Fruit fly (Drosophila melanogaster) whole organism, embryonic: ENCODE measurements around the gene CG4393.
A peak's percentile ranks its signal among the peaks of the same experiment; 100 is the strongest.

Source experiments
- Ada2b ChIP-seq: fragments of 200-800 bp; sonication (Bioruptor generic); IDR thresholded peaks from 2 replicates; pipeline ENCODE4 v1.3.6; 2022; ENCODE audit warnings: missing biosample characterization, missing genetic modification characterization
- Aef1 ChIP-seq: fragments of 200-800 bp; sonication (Bioruptor generic); IDR thresholded peaks from 3 replicates; pipeline ENCODE4 v1.3.6; 2022; ENCODE audit warnings: missing biosample characterization, missing genetic modification characterization
- Bgb ChIP-seq: fragments of 200-800 bp; sonication (Bioruptor generic); IDR thresholded peaks from 2 replicates; pipeline ENCODE4 v1.3.6; 2022; ENCODE audit warnings: missing biosample characterization, missing genetic modification characterization; ENCODE audit not compliant: partially characterized antibody
- CG10209 ChIP-seq: fragments of 200-800 bp; sonication (Bioruptor generic); optimal IDR thresholded peaks from 3 replicates; lab custom pipeline; 2017; ENCODE audit warnings: missing biosample characterization, mild to moderate bottlenecking, missing genetic modification characterization, missing genetic modification reagents
- CG10321 ChIP-seq: fragments of 200-800 bp; sonication (Bioruptor generic); IDR thresholded peaks from 2 replicates; pipeline ENCODE4 v1.3.6; 2022; ENCODE audit warnings: missing biosample characterization, missing genetic modification characterization
- CG13123 ChIP-seq: fragments of 200-800 bp; sonication (Bioruptor generic); optimal IDR thresholded peaks from 2 replicates; lab custom pipeline; 2016; ENCODE audit warnings: missing biosample characterization, missing genetic modification characterization
- CG13424 ChIP-seq: fragments of 200-800 bp; sonication (Bioruptor generic); optimal IDR thresholded peaks from 2 replicates; lab custom pipeline; 2019; ENCODE audit warnings: missing biosample characterization, mild to moderate bottlenecking, missing genetic modification characterization, moderate library complexity
- CG15601 ChIP-seq: fragments of 200-800 bp; sonication (Bioruptor generic); optimal IDR thresholded peaks from 3 replicates; lab custom pipeline; 2019; ENCODE audit warnings: missing biosample characterization, mild to moderate bottlenecking, missing genetic modification characterization, moderate library complexity
- CG1603 ChIP-seq: fragments of 200-800 bp; sonication (Bioruptor generic); optimal IDR thresholded peaks from 2 replicates; lab custom pipeline; 2019; ENCODE audit warnings: missing biosample characterization, mild to moderate bottlenecking, missing genetic modification characterization, moderate library complexity
- CG18764 ChIP-seq: fragments of 200-800 bp; sonication (Bioruptor generic); optimal IDR thresholded peaks from 3 replicates; lab custom pipeline; 2016; ENCODE audit warnings: missing biosample characterization, missing genetic modification characterization
- CG33557 ChIP-seq: fragments of 200-800 bp; sonication (Bioruptor generic); optimal IDR thresholded peaks from 2 replicates; lab custom pipeline; 2019; ENCODE audit warnings: missing biosample characterization, mild to moderate bottlenecking, missing genetic modification characterization, moderate library complexity
- CG7786 ChIP-seq: fragments of 200-800 bp; sonication (Bioruptor generic); optimal IDR thresholded peaks from 2 replicates; lab custom pipeline; 2016; ENCODE audit warnings: missing biosample characterization, missing genetic modification characterization
- CG7839 ChIP-seq: fragments of 200-800 bp; sonication (Bioruptor generic); optimal IDR thresholded peaks from 3 replicates; lab custom pipeline; 2018; ENCODE audit warnings: missing biosample characterization, mild to moderate bottlenecking, missing genetic modification characterization, moderate library complexity
- CG7987 ChIP-seq: fragments of 200-800 bp; sonication (Bioruptor generic); optimal IDR thresholded peaks from 2 replicates; lab custom pipeline; 2018; ENCODE audit warnings: missing biosample characterization, mild to moderate bottlenecking, missing genetic modification characterization, moderate library complexity
- CG8281 ChIP-seq: fragments of 200-800 bp; sonication (Bioruptor generic); optimal IDR thresholded peaks from 2 replicates; lab custom pipeline; 2018; ENCODE audit warnings: missing biosample characterization, mild to moderate bottlenecking, missing genetic modification characterization, moderate library complexity
- CG8290 ChIP-seq, 3 experiments: fragments of 200-800 bp; sonication (Bioruptor generic); optimal IDR thresholded peaks; 2 replicates each; lab custom pipeline; 2016 to 2019; ENCODE audit warnings: missing biosample characterization in 3 of 3, missing genetic modification characterization in 3 of 3, mild to moderate bottlenecking in 2 of 3, moderate library complexity in 1 of 3
- CG8478 ChIP-seq: fragments of >200 bp; optimal IDR thresholded peaks from 2 replicates; lab custom pipeline; 2018
- D19A ChIP-seq: fragments of 200-800 bp; optimal IDR thresholded peaks from 3 replicates; lab custom pipeline; 2019; ENCODE audit warnings: missing biosample characterization, mild to moderate bottlenecking, missing genetic modification characterization, moderate library complexity
- Dip3 ChIP-seq: fragments of 200-800 bp; sonication (Bioruptor generic); optimal IDR thresholded peaks from 3 replicates; lab custom pipeline; 2016; ENCODE audit warnings: missing biosample characterization, missing genetic modification characterization
- E2f2 ChIP-seq: fragments of 200-800 bp; sonication (Bioruptor generic); IDR thresholded peaks from 2 replicates; pipeline ENCODE4 v1.3.6; 2022; ENCODE audit warnings: missing biosample characterization, missing genetic modification characterization
- Fer3 ChIP-seq: fragments of 200-800 bp; sonication (Bioruptor generic); optimal IDR thresholded peaks from 2 replicates; lab custom pipeline; 2018; ENCODE audit warnings: missing biosample characterization, mild to moderate bottlenecking, missing genetic modification characterization, moderate library complexity
- H2.0 ChIP-seq: fragments of 200-800 bp; sonication (Bioruptor generic); IDR thresholded peaks from 2 replicates; pipeline ENCODE4 v1.3.6; 2022; ENCODE audit warnings: missing biosample characterization, missing genetic modification characterization
- Hey ChIP-seq: fragments of 200-800 bp; sonication (Bioruptor generic); optimal IDR thresholded peaks from 3 replicates; lab custom pipeline; 2018; ENCODE audit warnings: missing biosample characterization, mild to moderate bottlenecking, missing genetic modification characterization
- Kr ChIP-seq: fragments of 200-800 bp; sonication (Bioruptor generic); optimal IDR thresholded peaks from 2 replicates; lab custom pipeline; 2017; ENCODE audit warnings: missing biosample characterization, mild to moderate bottlenecking, missing genetic modification characterization
- Lhr ChIP-seq: fragments of 200-800 bp; sonication (Bioruptor generic); optimal IDR thresholded peaks from 3 replicates; lab custom pipeline; 2017; ENCODE audit warnings: mild to moderate bottlenecking, missing biosample characterization, missing genetic modification reagents, missing genetic modification characterization
- Myb ChIP-seq: fragments of 200-800 bp; sonication (Bioruptor generic); optimal IDR thresholded peaks from 2 replicates; lab custom pipeline; 2016; ENCODE audit warnings: missing biosample characterization, missing genetic modification characterization
- Pdp1 ChIP-seq, 2 experiments: fragments of 200-800 bp; sonication (Bioruptor generic); optimal IDR thresholded peaks; 3 replicates each; lab custom pipeline; 2016; ENCODE audit warnings: missing biosample characterization in 2 of 2, missing genetic modification characterization in 2 of 2, mild to moderate bottlenecking in 1 of 2, moderate library complexity in 1 of 2
- ara ChIP-seq: fragments of 200-800 bp; sonication (Bioruptor generic); IDR thresholded peaks from 2 replicates; pipeline ENCODE4 v1.3.6; 2022; ENCODE audit warnings: missing biosample characterization, missing genetic modification characterization
- az2 ChIP-seq: fragments of 200-800 bp; sonication (Bioruptor generic); optimal IDR thresholded peaks from 3 replicates; lab custom pipeline; 2016; ENCODE audit warnings: missing biosample characterization, missing genetic modification characterization
- bcd ChIP-seq: fragments of 200-800 bp; sonication (Bioruptor generic); optimal IDR thresholded peaks from 2 replicates; lab custom pipeline; 2017; ENCODE audit warnings: missing biosample characterization, mild to moderate bottlenecking, missing genetic modification characterization
- bigmax ChIP-seq: fragments of 200-800 bp; sonication (Bioruptor generic); optimal IDR thresholded peaks from 2 replicates; lab custom pipeline; 2018; ENCODE audit warnings: missing biosample characterization, mild to moderate bottlenecking, missing genetic modification characterization
- bsh ChIP-seq, 2 experiments: fragments of 200-800 bp; sonication (Bioruptor generic); optimal IDR thresholded peaks; 2 replicates each; lab custom pipeline; 2017 to 2018; ENCODE audit warnings: mild to moderate bottlenecking in 2 of 2, missing biosample characterization in 2 of 2, missing genetic modification characterization in 2 of 2, moderate library complexity in 1 of 2
- dan ChIP-seq: fragments of 200-800 bp; sonication (Bioruptor generic); IDR thresholded peaks from 2 replicates; pipeline ENCODE4 v1.3.6; 2022; ENCODE audit warnings: missing biosample characterization, missing genetic modification characterization
- dysf ChIP-seq: fragments of 200-800 bp; sonication (Bioruptor generic); IDR thresholded peaks from 3 replicates; pipeline ENCODE4 v1.3.6; 2022; ENCODE audit warnings: missing biosample characterization, missing genetic modification characterization
- ems ChIP-seq: fragments of 200-800 bp; sonication (Bioruptor generic); optimal IDR thresholded peaks from 3 replicates; lab custom pipeline; 2016; ENCODE audit warnings: missing biosample characterization, missing genetic modification characterization
- ftz-f1 ChIP-seq: fragments of 200-800 bp; sonication (Bioruptor generic); optimal IDR thresholded peaks from 2 replicates; lab custom pipeline; 2016; ENCODE audit warnings: missing biosample characterization, missing genetic modification characterization
- gce ChIP-seq: fragments of 200-800 bp; sonication (Bioruptor generic); IDR thresholded peaks from 3 replicates; pipeline ENCODE4 v1.3.6; 2022; ENCODE audit warnings: missing biosample characterization, missing genetic modification characterization
- gem ChIP-seq: fragments of 200-800 bp; sonication (Bioruptor generic); optimal IDR thresholded peaks from 2 replicates; lab custom pipeline; 2019; ENCODE audit warnings: missing biosample characterization, mild to moderate bottlenecking, missing genetic modification characterization, moderate library complexity
- h ChIP-seq: fragments of >200 bp; optimal IDR thresholded peaks from 2 replicates; lab custom pipeline; 2017
- lab ChIP-seq: fragments of 200-800 bp; sonication (Bioruptor generic); optimal IDR thresholded peaks from 3 replicates; lab custom pipeline; 2017; ENCODE audit warnings: missing biosample characterization, missing genetic modification characterization, mild to moderate bottlenecking, moderate library complexity, missing genetic modification reagents
- p53 ChIP-seq: fragments of 200-800 bp; sonication (Bioruptor generic); optimal IDR thresholded peaks from 2 replicates; lab custom pipeline; 2016; ENCODE audit warnings: missing biosample characterization, missing genetic modification characterization
- sima ChIP-seq: fragments of 200-800 bp; sonication (Bioruptor generic); optimal IDR thresholded peaks from 2 replicates; lab custom pipeline; 2016; ENCODE audit warnings: missing biosample characterization, missing genetic modification characterization
- sisA ChIP-seq: fragments of 200-800 bp; sonication (Bioruptor generic); IDR thresholded peaks from 2 replicates; pipeline ENCODE4 v1.3.6; 2022; ENCODE audit warnings: missing biosample characterization, missing genetic modification characterization
- stc ChIP-seq: fragments of 200-800 bp; sonication (Bioruptor generic); IDR thresholded peaks from 2 replicates; pipeline ENCODE4 v1.3.6; 2022; ENCODE audit warnings: missing biosample characterization, missing genetic modification characterization
- trh ChIP-seq: fragments of 200-800 bp; sonication (Bioruptor generic); optimal IDR thresholded peaks from 2 replicates; lab custom pipeline; 2016; ENCODE audit warnings: missing biosample characterization, missing genetic modification characterization
- unc-4 ChIP-seq: fragments of 200-800 bp; sonication (Bioruptor generic); IDR thresholded peaks from 2 replicates; pipeline ENCODE4 v1.3.6; 2022; ENCODE audit warnings: missing biosample characterization, missing genetic modification characterization; ENCODE audit not compliant: partially characterized antibody
- z ChIP-seq: fragments of 200-800 bp; sonication (Bioruptor generic); IDR thresholded peaks from 3 replicates; pipeline ENCODE4 v1.3.6; 2022; ENCODE audit warnings: missing biosample characterization, missing genetic modification characterization

CG4393 gene

dm6 chr3R:23337183-23337825, 47.3 kb downstream of the CG4393 start (continued):
- TF ChIP-seq CG15601 (tag; lab: Kevin White, UChicago) = no peak
- TF ChIP-seq CG10321 (GFP tag; lab: Robert Waterston, UW) = no peak
- no peak for TF ChIP-seq Myb (GFP tag; lab: Kevin White, UChicago)
- peak; percentile 49 for TF ChIP-seq Dip3 (GFP tag; lab: Kevin White, UChicago)
- no peak for TF ChIP-seq Ada2b
- no peak for TF ChIP-seq ftz-f1 (GFP tag; lab: Kevin White, UChicago)
- no peak for TF ChIP-seq CG7987
- TF ChIP-seq CG7839 (tag; lab: Kevin White, UChicago) = peak; percentile 23

dm6 chr3R:23336513-23336912, 48.1 kb downstream of the CG4393 start:
- TF ChIP-seq CG1603 (tag; lab: Kevin White, UChicago) (no peak), CG8281 (peak; percentile 99), Pdp1 (GFP tag; optimal IDR thresholded peaks at IDR 0.05; lab: Kevin White, UChicago) (peak in 1 of 2 experiments; percentile 16)
- TF ChIP-seq, all 482 proteins: peak for 2

dm6 chr3R:23335577-23335976, 49.0 kb downstream of the CG4393 start:
- TF ChIP-seq trh (GFP tag; lab: Kevin White, UChicago) (peak; percentile 7), E2f2 (GFP tag; lab: Robert Waterston, UW) (peak; percentile 45; the same call in 1 of the 2 replicates), dysf (GFP tag; lab: Robert Waterston, UW) (peak; percentile 84; the same call in 2 of the 3 replicates), dan (GFP tag; lab: Robert Waterston, UW) (no peak), stc (GFP tag; lab: Robert Waterston, UW) (peak; percentile 53; the same call in 1 of the 2 replicates), z (no peak), CG33557 (no peak), Bgb (GFP tag; lab: Robert Waterston, UW) (no peak), CG13424 (tag; lab: Kevin White, UChicago) (peak; percentile 79), CG8290 (GFP tag; optimal IDR thresholded peaks at IDR 0.05; lab: Kevin White, UChicago) (no peak), CG8290 (tag; optimal IDR thresholded peaks at IDR 0.05; lab: Kevin White, UChicago) (peak in 1 of 2 experiments; percentile 47), h (lab: Kevin White, UChicago) (no peak), gem (tag; lab: Kevin White, UChicago) (peak; percentile 88), ems (no peak), Lhr (GFP tag; lab: Kevin White, UChicago) (no peak), sisA (GFP tag; lab: Robert Waterston, UW) (peak; percentile 39), bigmax (GFP tag; lab: Kevin White, UChicago) (no peak), CG13123 (GFP tag; lab: Kevin White, UChicago) (no peak), CG8478 (no peak), H2.0 (GFP tag; lab: Robert Waterston, UW) (peak; percentile 36), CG10209 (GFP tag; lab: Kevin White, UChicago) (peak; percentile 88), CG7786 (GFP tag; lab: Kevin White, UChicago) (no peak), Aef1 (GFP tag; lab: Robert Waterston, UW) (peak; percentile 51; the same call in 2 of the 3 replicates), unc-4 (GFP tag; lab: Robert Waterston, UW) (no peak), bcd (GFP tag; lab: Kevin White, UChicago) (peak; percentile 81), p53 (GFP tag; lab: Kevin White, UChicago) (no peak), CG18764 (GFP tag; lab: Kevin White, UChicago) (peak; percentile 54), ara (GFP tag; lab: Robert Waterston, UW) (no peak), Hey (tag; lab: Kevin White, UChicago) (no peak), D19A (tag; lab: Kevin White, UChicago) (peak; percentile 71), az2 (GFP tag; lab: Kevin White, UChicago) (peak; percentile 54), Fer3 (tag; lab: Kevin White, UChicago) (peak; percentile 83), Kr (GFP tag; lab: Kevin White, UChicago) (no peak), lab (GFP tag; lab: Kevin White, UChicago) (peak; percentile 94), sima (GFP tag; lab: Kevin White, UChicago) (no peak), bsh (GFP tag; optimal IDR thresholded peaks at IDR 0.05; lab: Kevin White, UChicago) (peak; percentile 59 to 69), gce (GFP tag; lab: Robert Waterston, UW) (no peak)
